Worm (Caenorhabditis elegans) whole organism, young adult: Measurements from ENCODE around the gene W01B6.6.

Experiments used
- F10E7.11 ChIP-seq: sonication (generic microtip); optimal IDR thresholded peaks from 2 replicates; lab custom pipeline; 2017; ENCODE audit warnings: mild to moderate bottlenecking, missing genetic modification characterization, moderate library complexity, missing compliant biosample characterization
- F57A8.1 ChIP-seq: fragments of 200-800 bp; sonication (Bioruptor generic); optimal IDR thresholded peaks from 2 replicates; lab custom pipeline; 2018; ENCODE audit warnings: mild to moderate bottlenecking, missing genetic modification characterization, moderate library complexity, missing compliant biosample characterization
- K11D2.4 ChIP-seq: fragments of 200-800 bp; sonication (Bioruptor generic); IDR thresholded peaks from 2 replicates; pipeline ENCODE4 v1.3.6; 2022; ENCODE audit warnings: missing genetic modification reagents, missing genetic modification characterization, missing compliant biosample characterization
- ceh-91 ChIP-seq: fragments of 200-800 bp; sonication (Bioruptor generic); IDR thresholded peaks from 2 replicates; pipeline ENCODE4 v1.3.6; 2022; ENCODE audit warnings: missing genetic modification reagents, missing genetic modification characterization, missing compliant biosample characterization
- sea-2 ChIP-seq: fragments of 200-800 bp; sonication (Bioruptor generic); IDR thresholded peaks from 2 replicates; pipeline ENCODE4 v1.3.6; 2022; ENCODE audit warnings: missing genetic modification characterization, missing compliant biosample characterization
- snpc-4 ChIP-seq, 5 experiments: fragments of 150-350 bp in 1 of 5; sonication (generic microtip) in 4 of 5; optimal IDR thresholded peaks; 2 replicates each; lab custom pipeline; 2014 to 2018; ENCODE audit warnings: missing genetic modification characterization in 5 of 5, missing biosample characterization in 3 of 5, antibody characterized with exemption in 2 of 5, mild to moderate bottlenecking in 2 of 5, missing compliant biosample characterization in 2 of 5, missing genotype in 2 of 5, moderate library complexity in 2 of 5, missing genetic modification reagents in 1 of 5
- unc-130 ChIP-seq: sonication (generic microtip); optimal IDR thresholded peaks from 2 replicates; lab custom pipeline; 2016; ENCODE audit warnings: missing genetic modification reagents, missing genetic modification characterization, missing compliant biosample characterization
- zim-3 ChIP-seq: sonication (generic microtip); optimal IDR thresholded peaks from 2 replicates; lab custom pipeline; 2017; ENCODE audit warnings: mild to moderate bottlenecking, missing genetic modification characterization, moderate library complexity, missing compliant biosample characterization

ce11 chrIV:10065159-10065558 is 15.8 kb upstream of the W01B6.6 start:
- no peak for TF ChIP-seq K11D2.4 (GFP tag; lab: Robert Waterston, UW)
- no peak for TF ChIP-seq snpc-4 (GFP tag; optimal IDR thresholded peaks at IDR 0.05; lab: Kevin White, UChicago)
- TF ChIP-seq snpc-4 (tag; optimal IDR thresholded peaks at IDR 0.05; lab: Kevin White, UChicago): no peak
- TF ChIP-seq sea-2 (GFP tag; lab: Robert Waterston, UW): no peak
- TF ChIP-seq zim-3 (tag; lab: Kevin White, UChicago): no peak
- no peak for TF ChIP-seq ceh-91
- TF ChIP-seq F57A8.1 (GFP tag; lab: Kevin White, UChicago): no peak
- TF ChIP-seq unc-130 (GFP tag; lab: Kevin White, UChicago): no peak
- no peak for TF ChIP-seq F10E7.11 (tag; lab: Kevin White, UChicago)
